Worm (Caenorhabditis elegans) whole organism, L3 larva: ENCODE measurements around the gene ddo-2.
A peak's percentile ranks its signal among the peaks of the same experiment; 100 is the strongest.

ENCODE experiments used
- R02D3.7 ChIP-seq: fragments of 150-350 bp; optimal IDR thresholded peaks from 2 replicates; lab custom pipeline; 2014; ENCODE audit warnings: missing biosample characterization, missing genetic modification characterization
- ama-1 ChIP-seq: fragments of 150-350 bp; optimal IDR thresholded peaks from 2 replicates; lab custom pipeline; 2018
- daf-12 ChIP-seq: fragments of 150-350 bp; optimal IDR thresholded peaks from 2 replicates; lab custom pipeline; 2014; ENCODE audit warnings: missing biosample characterization, missing genetic modification reagents, missing genetic modification characterization
- egl-5 ChIP-seq: fragments of 150-350 bp; optimal IDR thresholded peaks from 2 replicates; lab custom pipeline; 2017; ENCODE audit warnings: missing biosample characterization, missing genetic modification reagents, missing genetic modification characterization, inconsistent platforms
- elt-2 ChIP-seq: sonication (generic microtip); optimal IDR thresholded peaks from 2 replicates; lab custom pipeline; 2016; ENCODE audit warnings: missing genetic modification reagents, mild to moderate bottlenecking, missing genetic modification characterization, missing compliant biosample characterization
- fkh-10 ChIP-seq: sonication (generic microtip); optimal IDR thresholded peaks from 2 replicates; lab custom pipeline; 2017; ENCODE audit warnings: missing biosample characterization, missing genetic modification reagents, missing genetic modification characterization
- fkh-2 ChIP-seq: fragments of 150-350 bp; optimal IDR thresholded peaks from 2 replicates; lab custom pipeline; 2014; ENCODE audit warnings: missing biosample characterization, missing genetic modification reagents, missing genetic modification characterization
- hmg-11 ChIP-seq: sonication (generic microtip); optimal IDR thresholded peaks from 2 replicates; lab custom pipeline; 2016; ENCODE audit warnings: missing genetic modification characterization, missing compliant biosample characterization
- jun-1 ChIP-seq: fragments of 150-350 bp; optimal IDR thresholded peaks from 2 replicates; lab custom pipeline; 2014; ENCODE audit warnings: missing biosample characterization, missing genetic modification reagents, missing genetic modification characterization
- lin-15B ChIP-seq: fragments of 150-350 bp; optimal IDR thresholded peaks from 2 replicates; lab custom pipeline; 2014; ENCODE audit warnings: missing biosample characterization, missing genetic modification characterization
- lin-39 ChIP-seq: fragments of 150-350 bp; optimal IDR thresholded peaks from 2 replicates; lab custom pipeline; 2018; ENCODE audit warnings: missing biosample characterization, missing genetic modification reagents, missing genetic modification characterization
- lsy-12 ChIP-seq: sonication (generic microtip); optimal IDR thresholded peaks from 2 replicates; lab custom pipeline; 2016; ENCODE audit warnings: mild to moderate bottlenecking, missing genetic modification characterization, missing compliant biosample characterization
- nhr-11 ChIP-seq: fragments of 150-350 bp; optimal IDR thresholded peaks from 2 replicates; lab custom pipeline; 2014; ENCODE audit warnings: missing biosample characterization, missing genetic modification characterization
- nhr-12 ChIP-seq: fragments of 150-350 bp; optimal IDR thresholded peaks from 2 replicates; lab custom pipeline; 2014; ENCODE audit warnings: missing biosample characterization, missing genetic modification characterization
- nhr-23 ChIP-seq: fragments of 150-350 bp; optimal IDR thresholded peaks from 2 replicates; lab custom pipeline; 2014; ENCODE audit warnings: missing biosample characterization, missing genetic modification reagents, missing genetic modification characterization
- nhr-237 ChIP-seq: fragments of 150-350 bp; optimal IDR thresholded peaks from 2 replicates; lab custom pipeline; 2014; ENCODE audit warnings: missing biosample characterization, missing genetic modification characterization
- nhr-25 ChIP-seq: sonication (generic microtip); optimal IDR thresholded peaks from 2 replicates; lab custom pipeline; 2017; ENCODE audit warnings: missing biosample characterization, missing genetic modification characterization
- nhr-28 ChIP-seq: fragments of 150-350 bp; optimal IDR thresholded peaks from 2 replicates; lab custom pipeline; 2014; ENCODE audit warnings: missing biosample characterization, missing genetic modification characterization
- nhr-43 ChIP-seq: sonication (generic microtip); optimal IDR thresholded peaks from 2 replicates; lab custom pipeline; 2016; ENCODE audit warnings: mild to moderate bottlenecking, missing genetic modification characterization, missing compliant biosample characterization; ENCODE audit not compliant: poor library complexity, severe bottlenecking
- nhr-76 ChIP-seq: fragments of 150-350 bp; sonication (generic microtip); optimal IDR thresholded peaks from 5 replicates; lab custom pipeline; 2014; ENCODE audit warnings: missing biosample characterization, missing genetic modification characterization
- nhr-77 ChIP-seq: fragments of 150-350 bp; optimal IDR thresholded peaks from 2 replicates; lab custom pipeline; 2014; ENCODE audit warnings: missing biosample characterization, missing genetic modification characterization
- pha-4 ChIP-seq: fragments of 150-350 bp; optimal IDR thresholded peaks from 2 replicates; lab custom pipeline; 2014; ENCODE audit warnings: missing biosample characterization, missing genetic modification reagents, missing genetic modification characterization
- skn-1 ChIP-seq: fragments of 150-350 bp; optimal IDR thresholded peaks from 2 replicates; lab custom pipeline; 2014; ENCODE audit warnings: missing biosample characterization, missing genetic modification characterization
- snpc-4 ChIP-seq: fragments of 150-350 bp; optimal IDR thresholded peaks from 2 replicates; lab custom pipeline; 2014; ENCODE audit warnings: missing biosample characterization, missing genetic modification characterization
- unc-39 ChIP-seq: sonication (generic microtip); optimal IDR thresholded peaks from 4 replicates; lab custom pipeline; 2017; ENCODE audit warnings: missing biosample characterization, missing genetic modification characterization
- unc-62 ChIP-seq: fragments of 150-350 bp; sonication (generic microtip); optimal IDR thresholded peaks from 4 replicates; lab custom pipeline; 2014; ENCODE audit warnings: missing biosample characterization, missing genetic modification reagents, missing genetic modification characterization
- ztf-11 ChIP-seq: fragments of 150-350 bp; optimal IDR thresholded peaks from 2 replicates; lab custom pipeline; 2014; ENCODE audit warnings: missing biosample characterization, missing genetic modification characterization
- ztf-4 ChIP-seq: fragments of 150-350 bp; optimal IDR thresholded peaks from 2 replicates; lab custom pipeline; 2014; ENCODE audit warnings: missing biosample characterization, missing genetic modification characterization

ddo-2 gene

DNA sequence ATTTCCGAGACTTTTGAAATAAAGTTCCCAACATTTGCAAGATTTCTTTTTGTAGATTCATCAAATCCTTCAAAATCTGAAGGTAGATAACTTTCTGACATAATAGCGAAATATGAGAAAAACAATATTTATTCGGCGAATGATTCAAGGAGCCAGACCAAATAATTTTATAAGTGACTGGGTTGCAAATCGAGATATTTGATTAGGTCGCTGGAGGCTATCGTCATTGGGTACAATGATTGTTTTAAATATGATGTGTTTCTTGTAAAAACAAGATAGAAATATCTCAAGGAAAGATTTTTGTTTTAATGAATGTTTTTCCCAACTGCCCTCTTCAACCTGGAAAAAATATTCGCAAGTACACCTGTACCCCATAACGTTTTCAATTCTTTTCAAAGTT lies 6.6 kb downstream of the ddo-2 start, which contains the start of gene srw-69:
srw-69 (minus strand) TSS at position 101 of the 400 bp plus-strand sequence.
- TF ChIP-seq skn-1 (tag; lab: Kevin White, UChicago) (no peak), hmg-11 (tag; lab: Kevin White, UChicago) (no peak), lsy-12 (no peak)

DNA sequence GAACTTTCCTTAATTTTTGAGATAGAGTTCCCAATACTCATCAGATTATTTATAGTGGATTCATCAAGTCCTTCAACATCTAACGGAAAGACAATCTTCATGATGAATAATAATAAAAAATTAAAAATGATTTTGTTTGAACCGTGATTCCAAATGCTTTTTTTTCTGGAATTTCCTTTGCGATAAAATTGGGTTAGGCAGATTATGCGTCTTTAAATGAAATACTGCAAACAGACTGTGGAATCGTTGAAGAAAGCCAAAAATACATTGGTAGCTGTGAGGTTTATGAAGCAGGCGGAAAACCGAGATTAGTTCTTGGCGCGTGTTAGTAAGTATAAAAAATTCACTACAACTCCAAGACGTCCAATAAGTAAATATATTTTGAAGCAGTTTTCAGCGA lies 8.9 kb downstream of the ddo-2 start, which contains the start of gene srw-68:
srw-68 (minus strand) TSS at position 101 of the 400 bp plus-strand sequence.
- TF ChIP-seq elt-2 (tag; lab: Kevin White, UChicago), result no peak
- no peak for TF ChIP-seq daf-12 (tag; lab: Kevin White, UChicago)
- no peak for TF ChIP-seq lsy-12
- TF ChIP-seq nhr-77 (tag; lab: Kevin White, UChicago), result no peak
- TF ChIP-seq nhr-23 (tag; lab: Kevin White, UChicago), result no peak
- no peak for TF ChIP-seq nhr-28
- no peak for TF ChIP-seq nhr-43 (tag; lab: Kevin White, UChicago)

DNA sequence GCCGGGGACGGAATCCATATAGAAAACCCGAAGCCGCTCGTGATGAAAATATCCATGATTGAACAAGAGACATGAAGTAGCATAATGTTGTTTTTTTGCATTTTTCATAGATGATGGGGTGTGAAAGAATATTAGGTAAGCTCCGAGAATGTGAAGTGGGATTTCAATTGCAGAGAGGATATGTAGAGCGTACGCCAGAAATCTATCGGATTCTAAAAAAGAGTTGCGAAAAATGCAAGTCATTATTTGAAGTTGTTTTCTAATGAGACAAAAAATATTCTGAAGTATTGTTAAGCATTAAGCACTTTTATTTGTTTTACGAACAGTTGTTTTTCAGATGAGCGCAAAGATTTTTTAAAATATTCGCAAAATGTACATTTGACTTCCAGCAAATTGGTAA lies 11.2 kb downstream of the ddo-2 start, which contains the start of gene F18E3.10:
F18E3.10 (minus strand) TSS at position 101 of the 400 bp plus-strand sequence.
- TF ChIP-seq unc-39 (no peak), nhr-12 (tag; lab: Kevin White, UChicago) (no peak), lsy-12 (no peak), lin-39 (tag; lab: Kevin White, UChicago) (no peak), nhr-11 (no peak), nhr-23 (tag; lab: Kevin White, UChicago) (no peak), fkh-2 (no peak), ztf-11 (no peak), fkh-10 (GFP tag; lab: Kevin White, UChicago) (no peak), snpc-4 (tag; lab: Kevin White, UChicago) (no peak), elt-2 (tag; lab: Kevin White, UChicago) (no peak), egl-5 (no peak), nhr-237 (tag; lab: Kevin White, UChicago) (no peak)
- TF ChIP-seq, all 47 proteins: peak for 0

DNA sequence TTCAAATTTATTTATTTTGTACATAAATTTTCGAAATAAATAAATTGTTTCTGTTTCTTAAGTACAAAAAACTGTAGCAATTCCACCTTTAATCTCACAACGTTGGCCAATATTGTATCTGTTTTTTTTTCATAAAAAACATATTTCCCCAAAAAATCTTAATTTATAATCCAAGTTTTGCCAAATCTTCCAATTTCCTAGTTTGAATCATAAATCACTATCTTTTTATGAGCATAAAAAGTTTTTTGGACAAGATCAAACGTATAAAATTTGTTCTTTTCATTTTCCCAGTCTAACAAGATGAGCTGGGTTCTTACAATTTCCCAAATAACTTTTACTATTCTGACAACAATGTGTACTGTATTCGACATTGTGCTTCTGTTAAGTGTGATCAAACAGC lies 15.3 kb downstream of the ddo-2 start, which contains the start of gene srxa-4:
srxa-4 (plus strand) TSS at position 301 of the 400 bp plus-strand sequence.
- no peak for TF ChIP-seq lin-15B
- TF ChIP-seq nhr-76 (tag; lab: Kevin White, UChicago), result no peak
- no peak for TF ChIP-seq jun-1 (tag; lab: Kevin White, UChicago)
- TF ChIP-seq R02D3.7 (tag; lab: Kevin White, UChicago), result no peak
- TF ChIP-seq pha-4 (tag; lab: Kevin White, UChicago), result no peak
- no peak for TF ChIP-seq snpc-4 (tag; lab: Kevin White, UChicago)
- no peak for TF ChIP-seq nhr-25 (tag; lab: Kevin White, UChicago)
- no peak for TF ChIP-seq nhr-12 (tag; lab: Kevin White, UChicago)
- no peak for TF ChIP-seq elt-2 (tag; lab: Kevin White, UChicago)
- TF ChIP-seq ztf-4 (tag; lab: Kevin White, UChicago), result no peak
- TF ChIP-seq unc-62 (GFP tag; lab: Kevin White, UChicago), result no peak
- no peak for TF ChIP-seq nhr-237 (tag; lab: Kevin White, UChicago)
- no peak for TF ChIP-seq ama-1 (lab: Kevin White, UChicago)

DNA sequence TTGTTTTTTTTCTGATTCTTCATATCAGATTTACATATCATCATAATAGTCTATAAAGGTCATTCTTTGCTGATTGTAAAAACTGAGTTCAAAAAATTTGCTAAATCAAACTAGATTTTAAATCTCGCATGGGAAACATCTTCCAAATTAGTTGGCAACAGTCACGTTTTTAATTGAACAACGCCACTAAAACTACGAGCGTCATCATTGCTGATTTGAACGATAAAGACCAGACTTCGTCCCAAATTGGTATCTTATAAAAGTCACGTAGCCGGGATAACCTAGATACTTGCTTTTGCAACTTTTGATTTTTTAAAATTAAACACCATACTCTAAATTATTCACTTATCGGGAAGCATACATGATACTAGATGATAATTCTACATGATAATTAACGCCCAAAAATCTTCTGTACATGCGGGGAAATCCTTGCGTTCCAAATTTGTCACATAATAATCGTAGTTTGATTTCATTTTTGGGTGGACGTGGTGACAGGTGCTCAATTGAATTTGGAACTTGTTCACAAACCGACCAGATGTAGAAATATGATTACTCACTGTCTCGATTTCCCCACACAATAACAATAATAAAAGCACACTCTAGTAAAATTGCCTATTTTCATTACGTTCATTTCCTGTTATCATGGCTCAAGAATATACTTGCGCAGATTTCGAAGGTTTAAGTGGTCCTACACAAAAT lies 18.3 kb downstream of the ddo-2 start, which contains the start of gene srw-67:
srw-67 (plus strand) TSS at position 643 of the 699 bp plus-strand sequence.
- peak; percentile 62 for TF ChIP-seq nhr-43 (tag; lab: Kevin White, UChicago)
- TF ChIP-seq nhr-12 (tag; lab: Kevin White, UChicago), result no peak

DNA sequence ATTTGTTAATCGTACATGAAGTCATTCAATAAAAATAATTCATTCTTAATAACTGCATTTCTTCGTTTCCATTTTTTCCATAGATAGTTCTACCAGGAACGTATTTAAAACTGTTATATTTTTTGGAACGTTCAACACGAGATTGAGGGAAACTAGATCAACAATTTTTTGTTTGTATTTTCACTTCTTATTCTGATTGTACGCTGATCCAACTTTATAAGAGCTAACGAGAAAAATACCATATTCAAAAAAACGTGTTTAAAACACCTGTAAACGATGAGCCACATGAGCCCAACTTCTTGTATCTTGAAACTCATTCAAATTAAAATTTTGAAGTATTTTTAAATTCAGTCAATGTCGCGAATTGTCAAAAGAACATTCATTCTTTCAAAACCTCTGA lies 18.9 kb downstream of the ddo-2 start:
- peak; percentile 7 for TF ChIP-seq nhr-23 (tag; lab: Kevin White, UChicago)
- TF ChIP-seq ama-1 (lab: Kevin White, UChicago), result peak; percentile 57
- no peak for TF ChIP-seq hmg-11 (tag; lab: Kevin White, UChicago)
- TF ChIP-seq nhr-43 (tag; lab: Kevin White, UChicago), result peak; percentile 20
- TF ChIP-seq, all 47 proteins: peak for 3
